Worm (Caenorhabditis elegans) whole organism, mixed stage, embryonic: ENCODE measurements around the gene F26F2.4.

ENCODE experiments used
- M03D4.4 ChIP-seq: sonication (generic microtip); optimal IDR thresholded peaks from 2 replicates; lab custom pipeline; 2017; ENCODE audit warnings: mild to moderate bottlenecking, missing genetic modification characterization, missing compliant biosample characterization
- ces-1 ChIP-seq: fragments of 150-350 bp; optimal IDR thresholded peaks from 2 replicates; lab custom pipeline; 2014; ENCODE audit warnings: missing biosample characterization, missing genetic modification reagents, missing genetic modification characterization
- nhr-76 ChIP-seq: sonication (generic microtip); optimal IDR thresholded peaks from 2 replicates; lab custom pipeline; 2017; ENCODE audit warnings: missing biosample characterization, missing genetic modification characterization
- sem-2 ChIP-seq: fragments of 200-800 bp; sonication (Bioruptor generic); optimal IDR thresholded peaks from 2 replicates; lab custom pipeline; 2018; ENCODE audit warnings: mild to moderate bottlenecking, missing genetic modification characterization, missing compliant biosample characterization
- sptf-1 ChIP-seq: sonication (generic microtip); optimal IDR thresholded peaks from 2 replicates; lab custom pipeline; 2017; ENCODE audit warnings: mild to moderate bottlenecking, missing genetic modification characterization, moderate library complexity, missing compliant biosample characterization
- zip-8 ChIP-seq: fragments of 150-350 bp; optimal IDR thresholded peaks from 2 replicates; lab custom pipeline; 2014; ENCODE audit warnings: missing biosample characterization, missing genetic modification characterization
- ztf-11 ChIP-seq: fragments of 150-350 bp; optimal IDR thresholded peaks from 2 replicates; lab custom pipeline; 2014; ENCODE audit warnings: missing biosample characterization, missing genetic modification characterization

The F26F2.4 gene

ce11 chrV:20618632-20619031 is 49.5 kb downstream of the F26F2.4 start, which contains the start of gene F46B3.7:
F46B3.7 (minus strand) TSS chrV:20618732.
- TF ChIP-seq M03D4.4 (tag; lab: Kevin White, UChicago) (no peak), sem-2 (GFP tag; lab: Kevin White, UChicago) (no peak), ztf-11 (tag; lab: Kevin White, UChicago) (no peak), nhr-76 (no peak), sptf-1 (no peak), zip-8 (tag; lab: Kevin White, UChicago) (no peak), ces-1 (GFP tag; lab: Kevin White, UChicago) (no peak)
- TF ChIP-seq, all 35 proteins: peak for 0
